Fruit fly (Drosophila melanogaster) Kc167 (cell line): ENCODE measurements around the gene CG11262.

Experiments
- Myc ChIP-seq: fragments of >200 bp; optimal IDR thresholded peaks from 2 replicates; lab custom pipeline; 2017; ENCODE audit warnings: missing external identifiers
- Sin3A ChIP-seq: fragments of >200 bp; optimal IDR thresholded peaks from 2 replicates; lab custom pipeline; 2018; ENCODE audit warnings: missing external identifiers
- h ChIP-seq: fragments of >200 bp; optimal IDR thresholded peaks from 3 replicates; lab custom pipeline; 2018; ENCODE audit warnings: missing external identifiers
- insv ChIP-seq: fragments of >200 bp; optimal IDR thresholded peaks from 3 replicates; lab custom pipeline; 2018; ENCODE audit warnings: missing external identifiers
- psq ChIP-seq: fragments of >200 bp; optimal IDR thresholded peaks from 2 replicates; lab custom pipeline; 2017; ENCODE audit warnings: missing external identifiers
- ttk ChIP-seq: sonication (Bioruptor generic); optimal IDR thresholded peaks from 2 replicates; lab custom pipeline; 2017; ENCODE audit warnings: missing external identifiers

- no peak for TF ChIP-seq insv
- no peak for TF ChIP-seq psq (lab: Kevin White, UChicago)
- TF ChIP-seq h (lab: Kevin White, UChicago), result no peak
- TF ChIP-seq Sin3A, result no peak
- no peak for TF ChIP-seq Myc (lab: Kevin White, UChicago)
- no peak for TF ChIP-seq ttk (lab: Kevin White, UChicago)
Measured at dm6 chr3L:13022854-13023560, 28.1 kb downstream of the CG11262 start, which contains the start of gene RpS12.
